Fruit fly (Drosophila melanogaster): ENCODE measurements around the gene GCS1.

The GCS1 gene

dm6 chrX:11372764-11373712 lies 25.2 kb upstream of the GCS1 start (continued):
- no peak for TF ChIP-seq zen2 (GFP tag; IDR thresholded peaks at IDR 0.05; ENCODE audit: partially characterized antibody)

dm6 chrX:11371613-11372012 lies 23.8 kb upstream of the GCS1 start:
- TF ChIP-seq Ets65A (GFP tag) (peak; percentile 51), scrt (GFP tag; optimal IDR thresholded peaks at IDR 0.05) (no peak), sens (GFP tag) (peak; percentile 52)

DNA sequence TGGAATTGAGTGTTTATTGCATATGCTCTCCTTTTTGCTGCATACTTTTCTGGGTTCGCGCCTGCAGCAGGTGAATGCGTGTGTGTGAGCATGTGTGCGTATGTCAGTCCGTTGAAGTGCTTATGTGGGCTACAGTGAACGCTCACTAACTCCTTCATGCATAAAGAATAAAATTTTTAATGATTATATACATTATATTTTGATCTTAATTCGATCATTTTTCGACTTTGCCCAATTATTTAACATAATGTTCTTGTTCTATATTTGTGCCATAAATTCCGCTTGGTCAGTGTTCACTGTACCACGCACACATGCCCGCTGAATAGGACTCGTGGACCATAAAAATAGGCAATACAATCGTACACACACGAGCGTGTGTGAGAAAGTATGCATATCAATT lies 23.0 kb upstream of the GCS1 start:
- TF ChIP-seq CG5953 (GFP tag; IDR thresholded peaks at IDR 0.05): 0 out of 2 replicates have a peak, but pooled peaks have one; percentile 11
- TF ChIP-seq B-H1 (GFP tag; IDR thresholded peaks at IDR 0.05): 0 out of 3 replicates have a peak, but pooled peaks have one; percentile 10
- no peak for TF ChIP-seq CG9876 (GFP tag; optimal IDR thresholded peaks at IDR 0.05)
- TF ChIP-seq CG17186 (GFP tag; optimal IDR thresholded peaks at IDR 0.05): no peak
- TF ChIP-seq inv (GFP tag; IDR thresholded peaks at IDR 0.05; ENCODE audit: partially characterized antibody): no peak
- no peak for TF ChIP-seq Bgb (GFP tag; IDR thresholded peaks at IDR 0.05; ENCODE audit: partially characterized antibody)
- TF ChIP-seq ham (GFP tag; IDR thresholded peaks at IDR 0.05): no peak
- no peak for TF ChIP-seq psq (GFP tag; optimal IDR thresholded peaks at IDR 0.05)
- TF ChIP-seq grau (tag; optimal IDR thresholded peaks at IDR 0.05): peak; percentile 74
- TF ChIP-seq bcd (GFP tag; optimal IDR thresholded peaks at IDR 0.05): peak; percentile 15
- TF ChIP-seq CG7271 (tag; optimal IDR thresholded peaks at IDR 0.05): no peak
- no peak for TF ChIP-seq usp (GFP tag; optimal IDR thresholded peaks at IDR 0.05)
- TF ChIP-seq YL-1 (GFP tag; optimal IDR thresholded peaks at IDR 0.05): no peak
- no peak for TF ChIP-seq aop (GFP tag; IDR thresholded peaks at IDR 0.05)
- no peak for TF ChIP-seq CG2129 (GFP tag; IDR thresholded peaks at IDR 0.05; ENCODE audit: partially characterized antibody)
- TF ChIP-seq prd (optimal IDR thresholded peaks at IDR 0.05): no peak
- TF ChIP-seq prd (GFP tag; IDR thresholded peaks at IDR 0.05): peak; percentile 70
- 0 out of 3 replicates have a peak, but pooled peaks have one; percentile 48 for TF ChIP-seq zfh1 (GFP tag; IDR thresholded peaks at IDR 0.05)
- peak; percentile 54; the same call in 1 of the 2 replicates for TF ChIP-seq Taf1 (GFP tag; IDR thresholded peaks at IDR 0.05)
- TF ChIP-seq nau (GFP tag; optimal IDR thresholded peaks at IDR 0.05): no peak
- peak; percentile 52 for TF ChIP-seq Xrp1 (GFP tag; IDR thresholded peaks at IDR 0.05)
- TF ChIP-seq rib (GFP tag; IDR thresholded peaks at IDR 0.05): 0 out of 2 replicates have a peak, but pooled peaks have one; percentile 35
- TF ChIP-seq CG6689 (GFP tag; IDR thresholded peaks at IDR 0.05): peak; percentile 21; the same call in 1 of the 2 replicates
- TF ChIP-seq CHES-1-like (GFP tag; optimal IDR thresholded peaks at IDR 0.05): no peak
- peak; percentile 39; the same call in 1 of the 3 replicates for TF ChIP-seq CG14050 (GFP tag; IDR thresholded peaks at IDR 0.05)
- peak; percentile 6 for TF ChIP-seq Xbp1 (GFP tag; optimal IDR thresholded peaks at IDR 0.05)
- no peak for TF ChIP-seq CG15269 (tag; optimal IDR thresholded peaks at IDR 0.05)
- peak; percentile 9; the same call in 1 of the 2 replicates for TF ChIP-seq E2f2 (GFP tag; IDR thresholded peaks at IDR 0.05)
- no peak for TF ChIP-seq Elba2 (GFP tag; optimal IDR thresholded peaks at IDR 0.05)
- no peak for TF ChIP-seq mirr (GFP tag; optimal IDR thresholded peaks at IDR 0.05)
- TF ChIP-seq stwl (tag; optimal IDR thresholded peaks at IDR 0.05): no peak
- no peak for TF ChIP-seq CG11504 (tag; optimal IDR thresholded peaks at IDR 0.05)
- TF ChIP-seq CG3407 (GFP tag; optimal IDR thresholded peaks at IDR 0.05): no peak
- peak; percentile 52; the same call in 2 of the 3 replicates for TF ChIP-seq CG11695 (GFP tag; IDR thresholded peaks at IDR 0.05)
- TF ChIP-seq Abd-B (GFP tag; optimal IDR thresholded peaks at IDR 0.05): peak; percentile 25
- peak; percentile 39; the same call in 1 of the 3 replicates for TF ChIP-seq CG17361 (GFP tag; IDR thresholded peaks at IDR 0.05)
- no peak for TF ChIP-seq CG15479 (GFP tag; optimal IDR thresholded peaks at IDR 0.05)
- TF ChIP-seq lbe (GFP tag; optimal IDR thresholded peaks at IDR 0.05): no peak
- TF ChIP-seq CG10274 (GFP tag; optimal IDR thresholded peaks at IDR 0.05): no peak
- no peak for TF ChIP-seq Gsc (GFP tag; IDR thresholded peaks at IDR 0.05)
- no peak for TF ChIP-seq Spps (tag; optimal IDR thresholded peaks at IDR 0.05)
- no peak for TF ChIP-seq Mrtf (GFP tag; IDR thresholded peaks at IDR 0.05)
